Worm (Caenorhabditis elegans) whole organism, L4 larva: Measurements from ENCODE around the gene nlp-45.

Experiments used
- T26A8.4 ChIP-seq: fragments of 200-800 bp; sonication (Bioruptor generic); IDR thresholded peaks from 2 replicates; pipeline ENCODE4 v1.3.6; 2022; ENCODE audit warnings: missing genetic modification characterization, missing compliant biosample characterization
- Y75B8A.6 ChIP-seq: fragments of 200-800 bp; sonication (Bioruptor generic); IDR thresholded peaks from 2 replicates; pipeline ENCODE4 v1.3.6; 2022; ENCODE audit warnings: missing genetic modification reagents, missing genetic modification characterization, missing compliant biosample characterization
- ZK546.5 ChIP-seq, 2 experiments: sonication (generic microtip); optimal IDR thresholded peaks; 2 replicates each; lab custom pipeline; 2017; ENCODE audit warnings: missing biosample characterization in 2 of 2, missing genetic modification characterization in 2 of 2
- aha-1 ChIP-seq: fragments of 150-350 bp; peaks from one replicate; lab custom pipeline; 2014; ENCODE audit warnings: missing biosample characterization, missing genetic modification characterization
- ceh-28 ChIP-seq: fragments of 150-350 bp; optimal IDR thresholded peaks from 2 replicates; lab custom pipeline; 2014; ENCODE audit warnings: missing biosample characterization, missing genetic modification reagents, missing genetic modification characterization
- ceh-82 ChIP-seq: sonication (generic microtip); optimal IDR thresholded peaks from 2 replicates; lab custom pipeline; 2017; ENCODE audit warnings: missing biosample characterization, missing genetic modification characterization
- daf-19 ChIP-seq: fragments of 200-800 bp; sonication (Bioruptor generic); conservative IDR thresholded peaks from 2 replicates; pipeline ENCODE4 v1.3.6; 2022; ENCODE audit warnings: missing genetic modification characterization, missing compliant biosample characterization
- dmd-8 ChIP-seq: fragments of 200-800 bp; sonication (Bioruptor generic); IDR thresholded peaks from 2 replicates; pipeline ENCODE4 v1.3.6; 2022; ENCODE audit warnings: missing genetic modification characterization, missing compliant biosample characterization
- dmd-9 ChIP-seq: fragments of 200-800 bp; sonication (Bioruptor generic); IDR thresholded peaks from 2 replicates; pipeline ENCODE4 v1.3.6; 2022; ENCODE audit warnings: missing genetic modification reagents, missing genetic modification characterization, missing compliant biosample characterization
- duxl-1 ChIP-seq: sonication (generic microtip); optimal IDR thresholded peaks from 2 replicates; lab custom pipeline; 2016; ENCODE audit warnings: mild to moderate bottlenecking, missing genetic modification characterization, moderate library complexity, missing compliant biosample characterization; ENCODE audit not compliant: poor library complexity
- hlh-11 ChIP-seq: fragments of 200-800 bp; sonication (Bioruptor generic); optimal IDR thresholded peaks from 2 replicates; lab custom pipeline; 2018; ENCODE audit warnings: mild to moderate bottlenecking, missing genetic modification characterization, missing compliant biosample characterization
- hmg-1.1 ChIP-seq: fragments of 200-800 bp; sonication (Bioruptor generic); IDR thresholded peaks from 2 replicates; pipeline ENCODE4 v1.3.6; 2022; ENCODE audit warnings: missing genetic modification reagents, missing genetic modification characterization, missing compliant biosample characterization
- lin-38 ChIP-seq: fragments of 200-800 bp; sonication (Bioruptor generic); IDR thresholded peaks from 2 replicates; pipeline ENCODE4 v1.3.6; 2022; ENCODE audit warnings: missing genetic modification reagents, missing genetic modification characterization, missing compliant biosample characterization
- lsy-2 ChIP-seq, 2 experiments: fragments of 150-350 bp in 1 of 2; sonication (generic microtip) in 1 of 2; optimal IDR thresholded peaks; 2 replicates each; lab custom pipeline; 2014 to 2017; ENCODE audit warnings: missing biosample characterization in 2 of 2, missing genetic modification characterization in 2 of 2
- mdl-1 ChIP-seq, 2 experiments: fragments of 150-350 bp in 1 of 2; sonication (generic microtip) in 1 of 2; optimal IDR thresholded peaks; 2 replicates each; lab custom pipeline; 2014 to 2017; ENCODE audit warnings: missing biosample characterization in 2 of 2, missing genetic modification characterization in 2 of 2
- mdt-29 ChIP-seq: fragments of 200-800 bp; sonication (Bioruptor generic); IDR thresholded peaks from 2 replicates; pipeline ENCODE4 v1.3.6; 2022; ENCODE audit warnings: missing genetic modification reagents, missing genetic modification characterization, missing compliant biosample characterization
- mxl-2 ChIP-seq: fragments of 200-800 bp; sonication (Bioruptor generic); conservative IDR thresholded peaks from 2 replicates; pipeline ENCODE4 v1.3.6; 2022; ENCODE audit warnings: missing genetic modification reagents, missing genetic modification characterization, missing compliant biosample characterization
- nhr-25 ChIP-seq: sonication (generic microtip); optimal IDR thresholded peaks from 2 replicates; lab custom pipeline; 2017; ENCODE audit warnings: missing genetic modification characterization, mild to moderate bottlenecking, missing compliant biosample characterization, antibody characterized with exemption, moderate library complexity, borderline replicate concordance; ENCODE audit not compliant: insufficient read depth
- nhr-42 ChIP-seq: fragments of 200-800 bp; sonication (Bioruptor generic); IDR thresholded peaks from 2 replicates; pipeline ENCODE4 v1.3.6; 2022; ENCODE audit warnings: missing genetic modification characterization, missing compliant biosample characterization
- nhr-6 ChIP-seq: fragments of 150-350 bp; optimal IDR thresholded peaks from 2 replicates; lab custom pipeline; 2014; ENCODE audit warnings: missing biosample characterization, missing genetic modification characterization
- pha-4 ChIP-seq, 2 experiments: fragments of 150-350 bp in 1 of 2; fragments of 200-800 bp in 1 of 2; sonication (Bioruptor generic) in 1 of 2; IDR thresholded peaks in 1 of 2; optimal IDR thresholded peaks in 1 of 2; 2 replicates each; pipeline versions ENCODE4 v1.3.6 to Lab custom; 2014 to 2022; ENCODE audit warnings: missing genetic modification characterization in 2 of 2, missing genetic modification reagents in 2 of 2, missing biosample characterization in 1 of 2, missing compliant biosample characterization in 1 of 2
- php-3 ChIP-seq: fragments of 200-800 bp; sonication (Bioruptor generic); IDR thresholded peaks from 2 replicates; pipeline ENCODE4 v1.3.6; 2022; ENCODE audit warnings: missing genetic modification reagents, missing genetic modification characterization, missing compliant biosample characterization
- sdz-12 ChIP-seq: fragments of 200-800 bp; sonication (Bioruptor generic); optimal IDR thresholded peaks from 2 replicates; lab custom pipeline; 2018; ENCODE audit warnings: mild to moderate bottlenecking, missing genetic modification characterization, missing compliant biosample characterization
- set-16 ChIP-seq: fragments of 200-800 bp; sonication (Bioruptor generic); IDR thresholded peaks from 2 replicates; pipeline ENCODE4 v1.3.6; 2022; ENCODE audit warnings: missing genetic modification reagents, missing genetic modification characterization, missing compliant biosample characterization
- tra-1 ChIP-seq: fragments of 200-800 bp; sonication (Bioruptor generic); IDR thresholded peaks from 2 replicates; pipeline ENCODE4 v1.3.6; 2022; ENCODE audit warnings: missing genetic modification reagents, missing genetic modification characterization, missing compliant biosample characterization
- unc-39 ChIP-seq: sonication (generic microtip); optimal IDR thresholded peaks from 2 replicates; lab custom pipeline; 2017; ENCODE audit warnings: missing biosample characterization, missing genetic modification characterization
- unc-62 ChIP-seq, 3 experiments: fragments of 150-350 bp in 1 of 3; sonication (generic microtip); optimal IDR thresholded peaks in 2 of 3; peaks in 1 of 3; 1 replicate in 1 of 3; 2 replicates in 2 of 3; lab custom pipeline; 2014 to 2017; ENCODE audit warnings: missing biosample characterization in 3 of 3, missing genetic modification characterization in 3 of 3, missing genetic modification reagents in 3 of 3, missing genotype in 1 of 3
- zag-1 ChIP-seq: fragments of 150-350 bp; optimal IDR thresholded peaks from 2 replicates; lab custom pipeline; 2014; ENCODE audit warnings: missing biosample characterization, missing genetic modification characterization
- zfp-3 ChIP-seq: fragments of 200-800 bp; sonication (Bioruptor generic); conservative IDR thresholded peaks from 2 replicates; pipeline ENCODE4 v1.3.6; 2022; ENCODE audit warnings: missing genetic modification reagents, missing genetic modification characterization, missing compliant biosample characterization

Gene nlp-45

ce11 chrX:2359797-2360196 is 21.7 kb upstream of the nlp-45 start, which contains the start of gene lgc-40:
lgc-40 (plus strand) TSS chrX:2360097.
- no peak for TF ChIP-seq ceh-82
- peak in 1 of 2 experiments; percentile 9 for TF ChIP-seq unc-62 (GFP tag; optimal IDR thresholded peaks at IDR 0.05 in 1 of 2; lab: Kevin White, UChicago)
- no peak for TF ChIP-seq unc-62 (tag; optimal IDR thresholded peaks at IDR 0.05; lab: Kevin White, UChicago)
- TF ChIP-seq dmd-9 (GFP tag; lab: Robert Waterston, UW): no peak
- TF ChIP-seq mdt-29 (GFP tag; lab: Robert Waterston, UW): no peak
- no peak for TF ChIP-seq set-16 (GFP tag; lab: Robert Waterston, UW)
- TF ChIP-seq ZK546.5 (tag; optimal IDR thresholded peaks at IDR 0.05; lab: Kevin White, UChicago): no peak

DNA sequence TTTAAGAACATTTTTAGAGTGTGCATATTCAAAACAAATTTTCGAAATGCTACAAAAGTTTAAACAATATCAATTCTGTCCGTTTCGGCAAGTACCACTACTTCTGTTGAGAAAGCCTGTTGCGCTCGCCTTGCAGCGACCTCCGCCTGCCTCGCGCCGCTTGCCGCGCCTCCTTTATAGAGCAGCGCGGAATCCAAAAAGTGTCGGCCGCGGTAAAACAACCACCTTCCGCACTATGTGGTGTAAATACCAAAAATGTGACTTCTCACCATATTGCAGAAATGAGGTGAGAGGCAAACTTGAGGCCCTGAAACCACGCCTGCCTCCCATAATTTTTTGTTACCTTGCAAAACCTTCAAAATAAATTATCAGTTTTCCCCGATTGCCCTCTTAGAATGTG is 14.8 kb upstream of the nlp-45 start:
- TF ChIP-seq php-3 (GFP tag; lab: Robert Waterston, UW) (0 out of 2 replicates have a peak, but pooled peaks have one; percentile 9), zfp-3 (no peak)
- TF ChIP-seq, all 104 proteins: peak for 1

ce11 chrX:2347962-2348361 is 9.9 kb upstream of the nlp-45 start:
- TF ChIP-seq sdz-12 (GFP tag; lab: Kevin White, UChicago) (no peak), nhr-6 (no peak), pha-4 (GFP tag; IDR thresholded peaks at IDR 0.05; lab: Robert Waterston, UW) (no peak), pha-4 (tag; optimal IDR thresholded peaks at IDR 0.05; lab: Kevin White, UChicago) (no peak), ceh-82 (no peak)

- TF ChIP-seq tra-1: no peak
- no peak for TF ChIP-seq pha-4 (GFP tag; IDR thresholded peaks at IDR 0.05; lab: Robert Waterston, UW)
- TF ChIP-seq pha-4 (tag; optimal IDR thresholded peaks at IDR 0.05; lab: Kevin White, UChicago): no peak
- no peak for TF ChIP-seq nhr-42
- TF ChIP-seq mxl-2 (GFP tag; lab: Robert Waterston, UW): no peak
- no peak for TF ChIP-seq hmg-1.1
- no peak for TF ChIP-seq ceh-28
- TF ChIP-seq lin-38 (GFP tag; lab: Robert Waterston, UW): no peak
- no peak for TF ChIP-seq nhr-25 (tag; lab: Kevin White, UChicago)
- TF ChIP-seq zag-1 (tag; lab: Kevin White, UChicago): no peak
- no peak for TF ChIP-seq mdl-1 (tag; optimal IDR thresholded peaks at IDR 0.05; lab: Kevin White, UChicago)
These were observed 6.6 kb upstream of the nlp-45 start, which contains the start of gene nlp-2 for ce11 chrX:2344666-2345065. nlp-2 (minus strand) TSS chrX:2344766.

- TF ChIP-seq aha-1 (tag; lab: Kevin White, UChicago) (peak; percentile 52), nhr-25 (tag; lab: Kevin White, UChicago) (no peak), lin-38 (GFP tag; lab: Robert Waterston, UW) (no peak), dmd-8 (GFP tag; lab: Robert Waterston, UW) (no peak), unc-39 (tag; lab: Kevin White, UChicago) (no peak), hlh-11 (tag; lab: Kevin White, UChicago) (no peak), duxl-1 (no peak), daf-19 (GFP tag; lab: Robert Waterston, UW) (no peak)
These were observed 6.0 kb upstream of the nlp-45 start for ce11 chrX:2344104-2344503.

- TF ChIP-seq T26A8.4 (GFP tag; lab: Robert Waterston, UW): no peak
- TF ChIP-seq unc-39 (tag; lab: Kevin White, UChicago): no peak
These were observed 4.7 kb upstream of the nlp-45 start, which contains the start of gene nlp-23 for ce11 chrX:2342859-2343258. nlp-23 (minus strand) TSS chrX:2342959.

- TF ChIP-seq lsy-2 (tag; optimal IDR thresholded peaks at IDR 0.05; lab: Kevin White, UChicago): no peak
- no peak for TF ChIP-seq duxl-1
- TF ChIP-seq pha-4 (GFP tag; IDR thresholded peaks at IDR 0.05; lab: Robert Waterston, UW): no peak
- TF ChIP-seq pha-4 (tag; optimal IDR thresholded peaks at IDR 0.05; lab: Kevin White, UChicago): no peak
- TF ChIP-seq Y75B8A.6 (GFP tag; lab: Robert Waterston, UW): no peak
- TF ChIP-seq, all 104 proteins: peak for 0
These were observed 3.9 kb upstream of the nlp-45 start, which contains the start of gene nlp-22 for ce11 chrX:2341989-2342388. nlp-22 (minus strand) TSS chrX:2342089.
